Worm (Caenorhabditis elegans) whole organism, L1 larva: ENCODE results near the gene R02F2.8.

ENCODE experiments used
- C16A3.4 ChIP-seq: fragments of 150-350 bp; optimal IDR thresholded peaks from 2 replicates; lab custom pipeline; 2014; ENCODE audit warnings: missing biosample characterization, missing genetic modification characterization
- F16B12.6 ChIP-seq: fragments of 150-350 bp; optimal IDR thresholded peaks from 2 replicates; lab custom pipeline; 2014; ENCODE audit warnings: missing biosample characterization, missing genetic modification characterization
- blmp-1 ChIP-seq: fragments of 150-350 bp; optimal IDR thresholded peaks from 2 replicates; lab custom pipeline; 2014; ENCODE audit warnings: missing biosample characterization, missing genetic modification characterization
- ceh-82 ChIP-seq, 3 experiments: fragments of 150-350 bp in 1 of 3; sonication (generic microtip) in 2 of 3; optimal IDR thresholded peaks; 2 replicates each; lab custom pipeline; 2014 to 2017; ENCODE audit warnings: missing biosample characterization in 3 of 3, missing genetic modification characterization in 3 of 3
- ceh-88 ChIP-seq: fragments of 200-800 bp; sonication (Bioruptor generic); IDR thresholded peaks from 2 replicates; pipeline ENCODE4 v1.3.6; 2022; ENCODE audit warnings: missing genetic modification characterization, missing compliant biosample characterization
- dpl-1 ChIP-seq, 3 experiments: fragments of 150-350 bp in 2 of 3; sonication (generic microtip) in 1 of 3; optimal IDR thresholded peaks; 2 replicates each; lab custom pipeline; 2014 to 2017; ENCODE audit warnings: missing biosample characterization in 3 of 3, missing genetic modification characterization in 3 of 3, missing genetic modification reagents in 3 of 3
- dsc-1 ChIP-seq: sonication (generic microtip); optimal IDR thresholded peaks from 2 replicates; lab custom pipeline; 2016; ENCODE audit warnings: mild to moderate bottlenecking, missing genetic modification characterization, missing compliant biosample characterization
- efl-1 ChIP-seq, 4 experiments: fragments of 150-350 bp; optimal IDR thresholded peaks in 3 of 4; peaks in 1 of 4; 1 replicate in 1 of 4; 2 replicates in 3 of 4; lab custom pipeline; 2014; ENCODE audit warnings: missing biosample characterization in 2 of 4, missing genetic modification characterization in 2 of 4, missing genetic modification reagents in 2 of 4
- egl-13 ChIP-seq: sonication (generic microtip); optimal IDR thresholded peaks from 2 replicates; lab custom pipeline; 2016; ENCODE audit warnings: missing genotype, missing genetic modification reagents, missing genetic modification characterization, missing compliant biosample characterization
- egl-27 ChIP-seq, 2 experiments: fragments of 150-350 bp in 1 of 2; sonication (generic microtip); optimal IDR thresholded peaks; 3 replicates each; lab custom pipeline; 2017 to 2018; ENCODE audit warnings: missing biosample characterization in 2 of 2, missing genetic modification characterization in 2 of 2, missing genetic modification reagents in 2 of 2
- elt-2 ChIP-seq: sonication (generic microtip); optimal IDR thresholded peaks from 2 replicates; lab custom pipeline; 2016; ENCODE audit warnings: missing genetic modification characterization, mild to moderate bottlenecking, inconsistent platforms, missing compliant biosample characterization, missing genetic modification reagents
- elt-3 ChIP-seq, 6 experiments: fragments of 150-350 bp in 1 of 6; sonication (generic microtip); optimal IDR thresholded peaks; 2 replicates each; lab custom pipeline; 2017 to 2018; ENCODE audit warnings: missing biosample characterization in 6 of 6, missing genetic modification characterization in 6 of 6, inconsistent platforms in 1 of 6
- ets-5 ChIP-seq: fragments of 200-800 bp; sonication (Bioruptor generic); IDR thresholded peaks from 2 replicates; pipeline ENCODE4 v1.3.6; 2022; ENCODE audit warnings: missing genetic modification characterization, missing compliant biosample characterization
- fkh-10 ChIP-seq: sonication (generic microtip); optimal IDR thresholded peaks from 2 replicates; lab custom pipeline; 2017; ENCODE audit warnings: missing biosample characterization, missing genetic modification reagents, missing genetic modification characterization
- fos-1 ChIP-seq: fragments of 150-350 bp; optimal IDR thresholded peaks from 2 replicates; lab custom pipeline; 2014; ENCODE audit warnings: missing biosample characterization, missing genetic modification characterization
- grh-1 ChIP-seq: fragments of 200-800 bp; sonication (Bioruptor generic); IDR thresholded peaks from 2 replicates; pipeline ENCODE4 v1.3.6; 2022; ENCODE audit warnings: missing genetic modification reagents, missing genetic modification characterization, missing compliant biosample characterization
- isw-1 ChIP-seq: fragments of 200-800 bp; sonication (Bioruptor generic); IDR thresholded peaks from 2 replicates; pipeline ENCODE4 v1.3.6; 2022; ENCODE audit warnings: missing genetic modification characterization, missing compliant biosample characterization
- jun-1 ChIP-seq: fragments of 150-350 bp; optimal IDR thresholded peaks from 2 replicates; lab custom pipeline; 2014; ENCODE audit warnings: missing biosample characterization, missing genetic modification reagents, missing genetic modification characterization
- lin-13 ChIP-seq: fragments of 150-350 bp; optimal IDR thresholded peaks from 2 replicates; lab custom pipeline; 2014; ENCODE audit warnings: missing biosample characterization, missing genetic modification reagents, missing genetic modification characterization
- lin-14 ChIP-seq: fragments of 200-800 bp; sonication (Bioruptor generic); optimal IDR thresholded peaks from 2 replicates; lab custom pipeline; 2018; ENCODE audit warnings: mild to moderate bottlenecking, missing genetic modification characterization, moderate library complexity, missing compliant biosample characterization
- lin-15B ChIP-seq: fragments of 150-350 bp; sonication (generic microtip); optimal IDR thresholded peaks from 3 replicates; lab custom pipeline; 2014; ENCODE audit warnings: missing biosample characterization, missing genetic modification characterization
- lin-35 ChIP-seq, 2 experiments: fragments of 150-350 bp; optimal IDR thresholded peaks; 2 replicates each; lab custom pipeline; 2014; ENCODE audit warnings: missing biosample characterization in 2 of 2, missing genetic modification characterization in 2 of 2, missing genetic modification reagents in 2 of 2
- lsy-2 ChIP-seq, 2 experiments: fragments of 150-350 bp; optimal IDR thresholded peaks; 2 replicates each; lab custom pipeline; 2014; ENCODE audit warnings: missing biosample characterization in 2 of 2, missing genetic modification characterization in 2 of 2
- mdl-1 ChIP-seq, 2 experiments: fragments of 150-350 bp; optimal IDR thresholded peaks; 2 replicates each; lab custom pipeline; 2014 to 2017; ENCODE audit warnings: missing biosample characterization in 2 of 2, missing genetic modification characterization in 2 of 2, inconsistent platforms in 1 of 2
- mep-1 ChIP-seq: fragments of 150-350 bp; optimal IDR thresholded peaks from 2 replicates; lab custom pipeline; 2014; ENCODE audit warnings: missing biosample characterization, missing genetic modification characterization
- nhr-19 ChIP-seq: fragments of 200-800 bp; sonication (Bioruptor generic); conservative IDR thresholded peaks from 2 replicates; pipeline ENCODE4 v1.3.6; 2022; ENCODE audit warnings: missing genetic modification characterization, missing compliant biosample characterization
- nhr-20 ChIP-seq: sonication (generic microtip); optimal IDR thresholded peaks from 2 replicates; lab custom pipeline; 2016; ENCODE audit warnings: mild to moderate bottlenecking, missing genetic modification characterization, missing compliant biosample characterization
- nhr-47 ChIP-seq: sonication (generic microtip); optimal IDR thresholded peaks from 2 replicates; lab custom pipeline; 2016; ENCODE audit warnings: mild to moderate bottlenecking, missing genetic modification characterization, moderate library complexity, missing compliant biosample characterization
- nhr-71 ChIP-seq: sonication (generic microtip); optimal IDR thresholded peaks from 2 replicates; lab custom pipeline; 2016; ENCODE audit warnings: mild to moderate bottlenecking, missing genetic modification characterization, moderate library complexity, missing compliant biosample characterization
- nhr-77 ChIP-seq: fragments of 150-350 bp; optimal IDR thresholded peaks from 2 replicates; lab custom pipeline; 2014; ENCODE audit warnings: missing biosample characterization, missing genetic modification characterization
- nhr-85 ChIP-seq: sonication (generic microtip); peaks from one replicate; lab custom pipeline; 2016; ENCODE audit warnings: missing genetic modification characterization, inconsistent platforms, missing compliant biosample characterization
- pag-3 ChIP-seq: sonication (generic microtip); optimal IDR thresholded peaks from 2 replicates; lab custom pipeline; 2017; ENCODE audit warnings: missing genetic modification characterization, mild to moderate bottlenecking, missing compliant biosample characterization, antibody characterized with exemption, borderline replicate concordance; ENCODE audit not compliant: insufficient read depth
- pax-3 ChIP-seq: fragments of 200-800 bp; sonication (Bioruptor generic); optimal IDR thresholded peaks from 2 replicates; lab custom pipeline; 2018; ENCODE audit warnings: mild to moderate bottlenecking, missing genetic modification characterization, moderate library complexity, missing compliant biosample characterization
- pqm-1 ChIP-seq: sonication (generic microtip); optimal IDR thresholded peaks from 3 replicates; lab custom pipeline; 2017; ENCODE audit warnings: missing biosample characterization, missing genetic modification characterization
- rnt-1 ChIP-seq: sonication (generic microtip); optimal IDR thresholded peaks from 2 replicates; lab custom pipeline; 2016; ENCODE audit warnings: mild to moderate bottlenecking, missing genetic modification characterization, moderate library complexity, missing compliant biosample characterization
- skn-1 ChIP-seq: fragments of 150-350 bp; optimal IDR thresholded peaks from 2 replicates; lab custom pipeline; 2014; ENCODE audit warnings: missing biosample characterization, missing genetic modification characterization
- snu-23 ChIP-seq: sonication (generic microtip); optimal IDR thresholded peaks from 2 replicates; lab custom pipeline; 2016; ENCODE audit warnings: missing genetic modification characterization, missing compliant biosample characterization
- sox-4 ChIP-seq: sonication (generic microtip); optimal IDR thresholded peaks from 2 replicates; lab custom pipeline; 2016; ENCODE audit warnings: missing genetic modification characterization, missing compliant biosample characterization
- sup-37 ChIP-seq: fragments of 200-800 bp; sonication (Bioruptor generic); optimal IDR thresholded peaks from 2 replicates; lab custom pipeline; 2018; ENCODE audit warnings: mild to moderate bottlenecking, missing genetic modification characterization, missing compliant biosample characterization
- swsn-7 ChIP-seq: sonication (generic microtip); optimal IDR thresholded peaks from 2 replicates; lab custom pipeline; 2016; ENCODE audit warnings: missing genetic modification characterization, missing compliant biosample characterization
- tbx-2 ChIP-seq: sonication (generic microtip); optimal IDR thresholded peaks from 2 replicates; lab custom pipeline; 2016; ENCODE audit warnings: missing genetic modification characterization, missing compliant biosample characterization
- unc-130 ChIP-seq: fragments of 150-350 bp; optimal IDR thresholded peaks from 2 replicates; lab custom pipeline; 2017; ENCODE audit warnings: missing biosample characterization, missing genetic modification characterization, inconsistent platforms
- unc-86 ChIP-seq: sonication (generic microtip); optimal IDR thresholded peaks from 2 replicates; lab custom pipeline; 2016; ENCODE audit warnings: missing genetic modification characterization, missing compliant biosample characterization
- zip-4 ChIP-seq: fragments of 200-800 bp; sonication (Bioruptor generic); optimal IDR thresholded peaks from 2 replicates; lab custom pipeline; 2018; ENCODE audit warnings: mild to moderate bottlenecking, missing genetic modification characterization, moderate library complexity, missing compliant biosample characterization
- ztf-4 ChIP-seq: fragments of 150-350 bp; optimal IDR thresholded peaks from 2 replicates; lab custom pipeline; 2014; ENCODE audit warnings: missing biosample characterization, missing genetic modification characterization

The R02F2.8 gene

DNA sequence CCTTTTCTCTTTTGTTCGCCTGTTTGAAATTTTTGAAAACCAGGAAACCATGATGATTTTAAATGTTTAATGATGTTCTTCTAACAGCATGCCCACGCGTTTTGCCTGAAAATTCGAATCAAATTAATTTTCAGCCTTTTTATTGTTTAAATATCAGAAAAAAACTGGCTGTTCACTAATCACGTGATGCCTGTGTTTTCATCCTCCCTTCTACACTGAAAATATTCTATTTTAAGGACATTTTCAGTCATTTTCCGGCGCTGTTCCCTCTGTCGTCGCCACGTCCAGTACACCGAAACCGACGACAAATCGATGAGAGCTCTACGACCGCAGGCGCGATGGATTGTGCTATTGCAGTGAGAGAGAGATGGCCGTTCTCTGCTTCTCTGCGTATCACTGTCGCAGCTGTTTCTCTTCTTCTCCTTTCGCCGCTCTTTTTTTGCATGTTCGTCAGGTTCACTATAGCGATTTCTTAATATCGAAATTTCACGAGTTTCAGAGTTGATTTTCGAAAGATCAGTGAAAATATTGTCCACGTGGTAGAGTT is 45.2 kb downstream of the R02F2.8 start, which contains the start of gene F48E8.8 (continued):
- TF ChIP-seq ceh-82 (tag; optimal IDR thresholded peaks at IDR 0.05; lab: Kevin White, UChicago) = peak; percentile 9 to 58 (median 49)
- TF ChIP-seq sup-37 (GFP tag; lab: Kevin White, UChicago) = no peak
- no peak for TF ChIP-seq zip-4 (GFP tag; lab: Kevin White, UChicago)
- no peak for TF ChIP-seq ceh-88
- peak; percentile 14 for TF ChIP-seq nhr-77
- peak; percentile 81 for TF ChIP-seq tbx-2 (tag; lab: Kevin White, UChicago)
- TF ChIP-seq nhr-47 (tag; lab: Kevin White, UChicago) = peak; percentile 69
- TF ChIP-seq dsc-1 (tag; lab: Kevin White, UChicago) = peak; percentile 46
- TF ChIP-seq egl-27 (tag; optimal IDR thresholded peaks at IDR 0.05; lab: Kevin White, UChicago) = no peak
- peak; percentile 33 for TF ChIP-seq isw-1 (GFP tag; lab: Robert Waterston, UW)
- peak; percentile 34 to 63 (median 62) for TF ChIP-seq dpl-1 (GFP tag; optimal IDR thresholded peaks at IDR 0.05; lab: Kevin White, UChicago)

DNA sequence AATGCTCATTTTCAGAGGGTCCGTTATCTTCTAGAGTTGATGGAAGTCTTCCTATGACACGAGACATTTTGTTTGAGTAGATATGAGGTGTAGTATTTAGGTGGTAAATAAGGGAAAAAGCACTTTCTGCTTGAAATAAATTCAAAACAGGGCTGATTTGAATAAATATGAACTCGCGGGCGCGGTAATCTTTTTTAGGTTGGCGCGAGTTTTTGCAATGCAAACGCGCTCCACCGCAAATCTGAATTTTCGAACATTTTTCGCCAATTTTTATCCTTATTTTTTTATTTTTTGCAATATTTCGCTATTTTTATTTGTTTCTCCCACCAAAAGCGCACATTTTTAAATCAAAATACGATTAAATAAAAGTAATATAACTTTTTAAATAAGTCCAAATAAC is 46.9 kb downstream of the R02F2.8 start, which contains the start of gene skpt-1:
TSS of gene skpt-1 (minus strand) at position 219 of the 400 bp plus-strand sequence.
- TF ChIP-seq dpl-1 (GFP tag; optimal IDR thresholded peaks at IDR 0.05; lab: Kevin White, UChicago) (peak; percentile 79 to 89 (median 86)), ztf-4 (tag; lab: Kevin White, UChicago) (no peak), lin-15B (peak; percentile 45), mep-1 (tag; lab: Kevin White, UChicago) (no peak), unc-86 (no peak), nhr-77 (no peak), elt-2 (tag; lab: Kevin White, UChicago) (no peak), C16A3.4 (tag; lab: Kevin White, UChicago) (peak; percentile 44), nhr-19 (0 out of 2 replicates have a peak, but pooled peaks have one; percentile 16), snu-23 (GFP tag; lab: Kevin White, UChicago) (peak; percentile 26), sox-4 (tag; lab: Kevin White, UChicago) (no peak), nhr-71 (tag; lab: Kevin White, UChicago) (peak; percentile 36), ets-5 (no peak), pqm-1 (tag; lab: Kevin White, UChicago) (no peak), F16B12.6 (tag; lab: Kevin White, UChicago) (peak; percentile 49), swsn-7 (peak; percentile 9), pax-3 (no peak), ceh-82 (tag; optimal IDR thresholded peaks at IDR 0.05; lab: Kevin White, UChicago) (peak in 1 of 3 experiments; percentile 34), rnt-1 (tag; lab: Kevin White, UChicago) (peak; percentile 17), blmp-1 (tag; lab: Kevin White, UChicago) (peak; percentile 13), pag-3 (no peak), jun-1 (tag; lab: Kevin White, UChicago) (no peak), lsy-2 (tag; optimal IDR thresholded peaks at IDR 0.05; lab: Kevin White, UChicago) (peak; percentile 29 to 84), lin-14 (GFP tag; lab: Kevin White, UChicago) (peak; percentile 32), efl-1 (optimal IDR thresholded peaks at IDR 0.05; lab: Kevin White, UChicago) (peak; percentile 72 to 84), efl-1 (GFP tag; optimal IDR thresholded peaks at IDR 0.05 in 1 of 2; lab: Kevin White, UChicago) (peak; percentile 87 to 99), lin-13 (GFP tag; lab: Kevin White, UChicago) (no peak), nhr-85 (tag; lab: Kevin White, UChicago) (peak; percentile 16), elt-3 (tag; optimal IDR thresholded peaks at IDR 0.05; lab: Kevin White, UChicago) (no peak), unc-130 (tag; lab: Kevin White, UChicago) (no peak), nhr-20 (peak; percentile 11), nhr-47 (tag; lab: Kevin White, UChicago) (peak; percentile 33), skn-1 (tag; lab: Kevin White, UChicago) (peak; percentile 41), mdl-1 (tag; optimal IDR thresholded peaks at IDR 0.05; lab: Kevin White, UChicago) (no peak), dsc-1 (tag; lab: Kevin White, UChicago) (no peak), grh-1 (GFP tag; lab: Robert Waterston, UW) (no peak), fkh-10 (GFP tag; lab: Kevin White, UChicago) (no peak), egl-13 (tag; lab: Kevin White, UChicago) (no peak), zip-4 (GFP tag; lab: Kevin White, UChicago) (no peak), lin-35 (GFP tag; optimal IDR thresholded peaks at IDR 0.05; lab: Kevin White, UChicago) (peak; percentile 80 to 93), fos-1 (no peak)
